Worm (Caenorhabditis elegans) whole organism, L1 larva: ENCODE measurements around the gene ctsa-2.

Experiments used
- alr-1 ChIP-seq: fragments of 200-800 bp; sonication (Bioruptor generic); optimal IDR thresholded peaks from 2 replicates; lab custom pipeline; 2018; ENCODE audit warnings: borderline replicate concordance, mild to moderate bottlenecking, missing genetic modification characterization, missing compliant biosample characterization
- blmp-1 ChIP-seq: fragments of 150-350 bp; optimal IDR thresholded peaks from 2 replicates; lab custom pipeline; 2014; ENCODE audit warnings: missing biosample characterization, missing genetic modification characterization
- nhr-28 ChIP-seq: fragments of 150-350 bp; optimal IDR thresholded peaks from 2 replicates; lab custom pipeline; 2014; ENCODE audit warnings: missing biosample characterization, missing genetic modification characterization
- tbx-2 ChIP-seq: sonication (generic microtip); optimal IDR thresholded peaks from 2 replicates; lab custom pipeline; 2016; ENCODE audit warnings: missing genetic modification characterization, missing compliant biosample characterization
- ztf-11 ChIP-seq, 2 experiments: sonication (generic microtip); optimal IDR thresholded peaks; 2 replicates each; lab custom pipeline; 2016 to 2017; ENCODE audit warnings: missing genetic modification characterization in 2 of 2, missing biosample characterization in 1 of 2, missing compliant biosample characterization in 1 of 2

DNA sequence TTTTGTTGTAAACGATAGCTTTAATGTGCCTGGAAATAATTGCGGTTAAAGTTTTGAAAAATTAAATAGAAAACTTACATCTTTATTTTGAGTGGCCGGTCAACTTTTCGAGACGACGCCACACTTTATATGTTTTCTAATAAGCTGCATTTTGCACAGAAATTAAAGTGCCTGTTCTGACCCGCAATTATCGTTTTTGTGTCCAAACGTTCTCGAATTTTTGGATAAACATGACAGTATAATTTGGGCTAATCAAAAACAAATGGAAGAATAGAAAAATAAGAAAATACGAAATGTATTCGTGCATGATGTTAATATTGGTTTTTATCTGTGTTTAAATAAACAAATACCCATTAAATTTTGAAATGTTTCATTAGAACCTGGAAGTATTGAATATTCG, 9.7 kb downstream of the ctsa-2 start, which contains the start of gene K10C2.12:
- TF ChIP-seq alr-1 (tag; lab: Kevin White, UChicago) (no peak), tbx-2 (tag; lab: Kevin White, UChicago) (no peak), blmp-1 (tag; lab: Kevin White, UChicago) (no peak), ztf-11 (tag; optimal IDR thresholded peaks at IDR 0.05; lab: Kevin White, UChicago) (no peak), nhr-28 (tag; lab: Kevin White, UChicago) (no peak)
